Fruit fly (Drosophila melanogaster) whole organism, adult: Measurements from ENCODE around the gene nonA.

ENCODE experiments used
- CG11617 ChIP-seq: fragments of 200-800 bp; sonication (Bioruptor generic); optimal IDR thresholded peaks from 2 replicates; lab custom pipeline; 2017; ENCODE audit warnings: mild to moderate bottlenecking, missing biosample characterization, missing genetic modification reagents, missing genetic modification characterization
- CG12768 ChIP-seq: fragments of 200-800 bp; sonication (Bioruptor generic); optimal IDR thresholded peaks from 2 replicates; lab custom pipeline; 2017; ENCODE audit warnings: missing biosample characterization, missing genetic modification characterization, mild to moderate bottlenecking, moderate library complexity, missing genetic modification reagents
- CG14711 ChIP-seq: fragments of 200-800 bp; sonication (Bioruptor generic); optimal IDR thresholded peaks from 2 replicates; lab custom pipeline; 2018; ENCODE audit warnings: missing biosample characterization, mild to moderate bottlenecking, missing genetic modification characterization, moderate library complexity
- CG1620 ChIP-seq: fragments of 200-800 bp; sonication (Bioruptor generic); optimal IDR thresholded peaks from 2 replicates; lab custom pipeline; 2016; ENCODE audit warnings: missing biosample characterization, missing genetic modification characterization
- CG33017 ChIP-seq: fragments of 200-800 bp; sonication (Bioruptor generic); optimal IDR thresholded peaks from 2 replicates; lab custom pipeline; 2018; ENCODE audit warnings: missing biosample characterization, mild to moderate bottlenecking, missing genetic modification characterization, moderate library complexity
- CG5204 ChIP-seq: fragments of 200-800 bp; sonication (Bioruptor generic); optimal IDR thresholded peaks from 2 replicates; lab custom pipeline; 2016; ENCODE audit warnings: missing biosample characterization, missing genetic modification characterization
- CG7045 ChIP-seq: fragments of 200-800 bp; sonication (Bioruptor generic); optimal IDR thresholded peaks from 2 replicates; lab custom pipeline; 2017; ENCODE audit warnings: missing biosample characterization, mild to moderate bottlenecking, missing genetic modification characterization
- CG7101 ChIP-seq: fragments of 200-800 bp; sonication (Bioruptor generic); optimal IDR thresholded peaks from 2 replicates; lab custom pipeline; 2018; ENCODE audit warnings: missing biosample characterization, mild to moderate bottlenecking, missing genetic modification characterization, moderate library complexity
- Clk ChIP-seq: fragments of 200-800 bp; sonication (Bioruptor generic); optimal IDR thresholded peaks from 2 replicates; lab custom pipeline; 2017; ENCODE audit warnings: missing biosample characterization, missing genetic modification characterization
- Crg-1 ChIP-seq: fragments of 200-800 bp; sonication (Bioruptor generic); optimal IDR thresholded peaks from 2 replicates; lab custom pipeline; 2016; ENCODE audit warnings: missing biosample characterization, missing genetic modification characterization
- Hr96 ChIP-seq: fragments of 200-800 bp; sonication (Bioruptor generic); optimal IDR thresholded peaks from 2 replicates; lab custom pipeline; 2016; ENCODE audit warnings: missing biosample characterization, missing genetic modification characterization
- Mnt ChIP-seq: fragments of 200-800 bp; sonication (Bioruptor generic); optimal IDR thresholded peaks from 2 replicates; lab custom pipeline; 2016; ENCODE audit warnings: missing biosample characterization, mild to moderate bottlenecking, missing genetic modification characterization
- bab1 ChIP-seq: fragments of 200-800 bp; sonication (Bioruptor generic); optimal IDR thresholded peaks from 3 replicates; lab custom pipeline; 2019; ENCODE audit warnings: missing biosample characterization, mild to moderate bottlenecking, missing genetic modification characterization, moderate library complexity
- cic ChIP-seq: fragments of 200-800 bp; sonication (Bioruptor generic); optimal IDR thresholded peaks from 2 replicates; lab custom pipeline; 2017; ENCODE audit warnings: missing biosample characterization, mild to moderate bottlenecking, missing genetic modification characterization, moderate library complexity
- cnc ChIP-seq, 2 experiments: fragments of >200 bp; optimal IDR thresholded peaks; 2 replicates each; lab custom pipeline; 2017
- kay ChIP-seq: fragments of 200-800 bp; sonication (Bioruptor generic); peaks from one replicate; lab custom pipeline; 2016; ENCODE audit warnings: missing biosample characterization, missing genetic modification characterization, borderline replicate concordance
- ovo ChIP-seq: fragments of 200-800 bp; sonication (Bioruptor generic); optimal IDR thresholded peaks from 2 replicates; lab custom pipeline; 2016; ENCODE audit warnings: missing biosample characterization, missing genetic modification characterization
- pad ChIP-seq: fragments of 200-800 bp; sonication (Bioruptor generic); optimal IDR thresholded peaks from 3 replicates; lab custom pipeline; 2017; ENCODE audit warnings: missing biosample characterization, missing genetic modification characterization, mild to moderate bottlenecking, moderate library complexity, missing genetic modification reagents
- tj ChIP-seq: fragments of 200-800 bp; sonication (Bioruptor generic); optimal IDR thresholded peaks from 3 replicates; lab custom pipeline; 2017; ENCODE audit warnings: missing biosample characterization, mild to moderate bottlenecking, missing genetic modification characterization, moderate library complexity
- toe ChIP-seq: fragments of 200-800 bp; sonication (Bioruptor generic); optimal IDR thresholded peaks from 2 replicates; lab custom pipeline; 2016; ENCODE audit warnings: missing biosample characterization, missing genetic modification characterization

nonA gene

dm6 chrX:16332615-16333288 lies 28.6 kb upstream of the nonA start:
- TF ChIP-seq CG14711 (tag; lab: Kevin White, UChicago), result peak; percentile 94
- TF ChIP-seq cic (GFP tag; lab: Kevin White, UChicago), result peak; percentile 83
- TF ChIP-seq CG33017, result peak; percentile 95
- TF ChIP-seq CG5204 (GFP tag; lab: Kevin White, UChicago), result peak; percentile 94
- peak; percentile 85 for TF ChIP-seq tj (GFP tag; lab: Kevin White, UChicago)
- TF ChIP-seq toe, result peak; percentile 83
- peak; percentile 92 for TF ChIP-seq Crg-1
- no peak for TF ChIP-seq cnc (optimal IDR thresholded peaks at IDR 0.05; lab: Kevin White, UChicago)
- peak; percentile 95 for TF ChIP-seq CG7045
- TF ChIP-seq CG7101 (tag; lab: Kevin White, UChicago), result peak; percentile 98
- TF ChIP-seq CG12768 (GFP tag; lab: Kevin White, UChicago), result peak; percentile 95
- TF ChIP-seq Hr96 (GFP tag; lab: Kevin White, UChicago), result no peak
- peak; percentile 91 for TF ChIP-seq pad (GFP tag; lab: Kevin White, UChicago)
- TF ChIP-seq ovo (GFP tag; lab: Kevin White, UChicago), result peak; percentile 95
- peak; percentile 88 for TF ChIP-seq Mnt (GFP tag; lab: Kevin White, UChicago)
- TF ChIP-seq Clk (GFP tag; lab: Kevin White, UChicago), result peak; percentile 84
- peak; percentile 80 for TF ChIP-seq kay (GFP tag; lab: Kevin White, UChicago)
- TF ChIP-seq bab1, result peak; percentile 95
- peak; percentile 82 for TF ChIP-seq CG1620 (GFP tag; lab: Kevin White, UChicago)
- TF ChIP-seq CG11617 (GFP tag; lab: Kevin White, UChicago), result peak; percentile 98

dm6 chrX:16333434-16334141 lies 27.8 kb upstream of the nonA start, which contains the start of the genes CG9921 and Dsp1:
Gene CG9921 (minus strand): TSS chrX:16333600.
Gene Dsp1 (plus strand): TSS chrX:16333612.
- TF ChIP-seq Mnt (GFP tag; lab: Kevin White, UChicago), result peak; percentile 93
- TF ChIP-seq CG1620 (GFP tag; lab: Kevin White, UChicago), result peak; percentile 16
- TF ChIP-seq ovo (GFP tag; lab: Kevin White, UChicago), result peak; percentile 13
- TF ChIP-seq CG11617 (GFP tag; lab: Kevin White, UChicago), result no peak
- peak; percentile 20 for TF ChIP-seq Hr96 (GFP tag; lab: Kevin White, UChicago)
- no peak for TF ChIP-seq CG7045
- no peak for TF ChIP-seq cnc (optimal IDR thresholded peaks at IDR 0.05; lab: Kevin White, UChicago)
- no peak for TF ChIP-seq Clk (GFP tag; lab: Kevin White, UChicago)
- TF ChIP-seq CG33017, result no peak
- no peak for TF ChIP-seq tj (GFP tag; lab: Kevin White, UChicago)
- peak; percentile 22 for TF ChIP-seq CG14711 (tag; lab: Kevin White, UChicago)
- TF ChIP-seq cic (GFP tag; lab: Kevin White, UChicago), result peak; percentile 96
- TF ChIP-seq pad (GFP tag; lab: Kevin White, UChicago), result no peak
- no peak for TF ChIP-seq Crg-1
- no peak for TF ChIP-seq CG5204 (GFP tag; lab: Kevin White, UChicago)
- no peak for TF ChIP-seq toe
- TF ChIP-seq kay (GFP tag; lab: Kevin White, UChicago), result peak; percentile 6
- TF ChIP-seq CG12768 (GFP tag; lab: Kevin White, UChicago), result peak; percentile 38
- TF ChIP-seq bab1, result peak; percentile 24
- TF ChIP-seq CG7101 (tag; lab: Kevin White, UChicago), result peak; percentile 1

- TF ChIP-seq Hr96 (GFP tag; lab: Kevin White, UChicago), result no peak
- TF ChIP-seq Mnt (GFP tag; lab: Kevin White, UChicago), result peak; percentile 43
- peak; percentile 20 for TF ChIP-seq cic (GFP tag; lab: Kevin White, UChicago)
Measured at dm6 chrX:16334251-16334860, 27.0 kb upstream of the nonA start.

- TF ChIP-seq Hr96 (GFP tag; lab: Kevin White, UChicago), result no peak
- peak; percentile 28 for TF ChIP-seq cic (GFP tag; lab: Kevin White, UChicago)
- peak; percentile 75 for TF ChIP-seq tj (GFP tag; lab: Kevin White, UChicago)
- TF ChIP-seq cnc (optimal IDR thresholded peaks at IDR 0.05; lab: Kevin White, UChicago), result no peak
- peak; percentile 89 for TF ChIP-seq Mnt (GFP tag; lab: Kevin White, UChicago)
- peak; percentile 53 for TF ChIP-seq pad (GFP tag; lab: Kevin White, UChicago)
- peak; percentile 89 for TF ChIP-seq CG11617 (GFP tag; lab: Kevin White, UChicago)
- TF ChIP-seq bab1, result peak; percentile 62
- TF ChIP-seq Clk (GFP tag; lab: Kevin White, UChicago), result no peak
- peak; percentile 70 for TF ChIP-seq CG5204 (GFP tag; lab: Kevin White, UChicago)
- TF ChIP-seq CG33017, result peak; percentile 64
- peak; percentile 58 for TF ChIP-seq CG7045
- TF ChIP-seq ovo (GFP tag; lab: Kevin White, UChicago), result peak; percentile 70
- peak; percentile 75 for TF ChIP-seq CG14711 (tag; lab: Kevin White, UChicago)
- TF ChIP-seq Crg-1, result peak; percentile 79
- TF ChIP-seq CG12768 (GFP tag; lab: Kevin White, UChicago), result peak; percentile 65
- TF ChIP-seq CG1620 (GFP tag; lab: Kevin White, UChicago), result peak; percentile 57
- peak; percentile 47 for TF ChIP-seq kay (GFP tag; lab: Kevin White, UChicago)
- peak; percentile 86 for TF ChIP-seq CG7101 (tag; lab: Kevin White, UChicago)
- peak; percentile 51 for TF ChIP-seq toe
Measured at dm6 chrX:16335107-16335642, 26.2 kb upstream of the nonA start.
